Worm (Caenorhabditis elegans) whole organism, late embryonic: Measurements from ENCODE around the gene K07C11.10.

Source experiments
- C08G9.2 ChIP-seq: sonication (generic microtip); optimal IDR thresholded peaks from 2 replicates; lab custom pipeline; 2016; ENCODE audit warnings: mild to moderate bottlenecking, missing genetic modification characterization, moderate library complexity, missing compliant biosample characterization
- C38D4.7 ChIP-seq: fragments of 200-800 bp; sonication (Bioruptor generic); optimal IDR thresholded peaks from 2 replicates; lab custom pipeline; 2018; ENCODE audit warnings: mild to moderate bottlenecking, missing genetic modification characterization, moderate library complexity, missing compliant biosample characterization
- F13H6.1 ChIP-seq: sonication (generic microtip); optimal IDR thresholded peaks from 2 replicates; lab custom pipeline; 2016; ENCODE audit warnings: missing genetic modification characterization, missing compliant biosample characterization
- K09A11.1 ChIP-seq: sonication (generic microtip); optimal IDR thresholded peaks from 2 replicates; lab custom pipeline; 2017; ENCODE audit warnings: antibody characterized with exemption, mild to moderate bottlenecking, missing genetic modification characterization, missing compliant biosample characterization; ENCODE audit not compliant: insufficient read depth
- Y22D7AL.16 ChIP-seq: sonication (generic microtip); optimal IDR thresholded peaks from 2 replicates; lab custom pipeline; 2016; ENCODE audit warnings: missing genetic modification characterization, missing compliant biosample characterization
- ahr-1 ChIP-seq: sonication (generic microtip); optimal IDR thresholded peaks from 2 replicates; lab custom pipeline; 2016; ENCODE audit warnings: missing genetic modification characterization, missing compliant biosample characterization
- ama-1 ChIP-seq: fragments of 150-350 bp; optimal IDR thresholded peaks from 2 replicates; lab custom pipeline; 2014
- ceh-22 ChIP-seq: sonication (generic microtip); optimal IDR thresholded peaks from 2 replicates; lab custom pipeline; 2017; ENCODE audit warnings: missing biosample characterization, missing genetic modification characterization
- ceh-24 ChIP-seq: sonication (generic microtip); optimal IDR thresholded peaks from 2 replicates; lab custom pipeline; 2016; ENCODE audit warnings: mild to moderate bottlenecking, missing genetic modification characterization, missing compliant biosample characterization
- ceh-30 ChIP-seq: fragments of 150-350 bp; optimal IDR thresholded peaks from 2 replicates; lab custom pipeline; 2014; ENCODE audit warnings: missing biosample characterization, missing genetic modification characterization
- ceh-31 ChIP-seq: sonication (generic microtip); optimal IDR thresholded peaks from 2 replicates; lab custom pipeline; 2016; ENCODE audit warnings: missing genetic modification characterization, missing compliant biosample characterization
- ceh-34 ChIP-seq: sonication (generic microtip); optimal IDR thresholded peaks from 2 replicates; lab custom pipeline; 2016; ENCODE audit warnings: mild to moderate bottlenecking, missing genetic modification characterization, missing compliant biosample characterization
- ceh-45 ChIP-seq: fragments of 200-800 bp; sonication (Bioruptor generic); IDR thresholded peaks from 2 replicates; pipeline ENCODE4 v1.3.6; 2022; ENCODE audit warnings: missing genetic modification reagents, missing genetic modification characterization, missing compliant biosample characterization
- ceh-48 ChIP-seq: sonication (generic microtip); optimal IDR thresholded peaks from 2 replicates; lab custom pipeline; 2016; ENCODE audit warnings: missing genetic modification characterization, inconsistent platforms, missing compliant biosample characterization
- ceh-6 ChIP-seq: fragments of 200-800 bp; sonication (Bioruptor generic); optimal IDR thresholded peaks from 2 replicates; lab custom pipeline; 2018; ENCODE audit warnings: mild to moderate bottlenecking, missing genetic modification characterization, missing compliant biosample characterization
- ceh-9 ChIP-seq: sonication (generic microtip); optimal IDR thresholded peaks from 2 replicates; lab custom pipeline; 2016; ENCODE audit warnings: mild to moderate bottlenecking, missing genetic modification characterization, inconsistent platforms, missing compliant biosample characterization
- dve-1 ChIP-seq: sonication (generic microtip); optimal IDR thresholded peaks from 2 replicates; lab custom pipeline; 2017; ENCODE audit warnings: antibody characterized with exemption, mild to moderate bottlenecking, missing genetic modification characterization, missing compliant biosample characterization
- elt-2 ChIP-seq: sonication (generic microtip); optimal IDR thresholded peaks from 2 replicates; lab custom pipeline; 2016; ENCODE audit warnings: missing genetic modification reagents, missing genetic modification characterization, missing compliant biosample characterization
- elt-4 ChIP-seq: sonication (generic microtip); optimal IDR thresholded peaks from 2 replicates; lab custom pipeline; 2016; ENCODE audit warnings: missing genetic modification characterization, missing compliant biosample characterization
- ets-4 ChIP-seq: sonication (generic microtip); optimal IDR thresholded peaks from 2 replicates; lab custom pipeline; 2016; ENCODE audit warnings: missing genetic modification characterization, missing compliant biosample characterization
- fkh-10 ChIP-seq: fragments of 150-350 bp; optimal IDR thresholded peaks from 2 replicates; lab custom pipeline; 2014; ENCODE audit warnings: missing biosample characterization, missing genetic modification reagents, missing genetic modification characterization
- fkh-6 ChIP-seq: sonication (generic microtip); optimal IDR thresholded peaks from 2 replicates; lab custom pipeline; 2016; ENCODE audit warnings: missing genetic modification characterization, missing compliant biosample characterization
- hlh-15 ChIP-seq: sonication (generic microtip); optimal IDR thresholded peaks from 2 replicates; lab custom pipeline; 2016; ENCODE audit warnings: missing genetic modification characterization, missing compliant biosample characterization
- hlh-30 ChIP-seq: sonication (generic microtip); optimal IDR thresholded peaks from 2 replicates; lab custom pipeline; 2017; ENCODE audit warnings: antibody characterized with exemption, missing genetic modification characterization, missing compliant biosample characterization; ENCODE audit not compliant: insufficient read depth
- hlh-6 ChIP-seq: sonication (generic microtip); optimal IDR thresholded peaks from 2 replicates; lab custom pipeline; 2016; ENCODE audit warnings: missing genotype, missing genetic modification characterization, missing compliant biosample characterization
- madf-2 ChIP-seq: sonication (generic microtip); optimal IDR thresholded peaks from 2 replicates; lab custom pipeline; 2017; ENCODE audit warnings: missing genetic modification characterization, missing compliant biosample characterization
- mec-3 ChIP-seq: sonication (generic microtip); optimal IDR thresholded peaks from 2 replicates; lab custom pipeline; 2016; ENCODE audit warnings: borderline replicate concordance, missing genetic modification characterization, missing compliant biosample characterization
- nfya-1 ChIP-seq: sonication (generic microtip); optimal IDR thresholded peaks from 2 replicates; lab custom pipeline; 2017; ENCODE audit warnings: missing genetic modification characterization, mild to moderate bottlenecking, missing compliant biosample characterization, antibody characterized with exemption, moderate library complexity
- nhr-11 ChIP-seq: fragments of 150-350 bp; optimal IDR thresholded peaks from 2 replicates; lab custom pipeline; 2014; ENCODE audit warnings: missing biosample characterization, missing genetic modification characterization
- nhr-232 ChIP-seq: sonication (generic microtip); optimal IDR thresholded peaks from 2 replicates; lab custom pipeline; 2016; ENCODE audit warnings: missing genetic modification characterization, missing compliant biosample characterization
- pag-3 ChIP-seq: sonication (generic microtip); optimal IDR thresholded peaks from 2 replicates; lab custom pipeline; 2016; ENCODE audit warnings: missing compliant biosample characterization, missing genetic modification characterization, borderline replicate concordance
- pha-2 ChIP-seq: sonication (generic microtip); optimal IDR thresholded peaks from 2 replicates; lab custom pipeline; 2017; ENCODE audit warnings: mild to moderate bottlenecking, missing genetic modification characterization, missing compliant biosample characterization
- pha-4 ChIP-seq: fragments of 150-350 bp; optimal IDR thresholded peaks from 2 replicates; lab custom pipeline; 2018; ENCODE audit warnings: missing biosample characterization, missing genetic modification reagents, missing genetic modification characterization
- pqm-1 ChIP-seq: sonication (generic microtip); optimal IDR thresholded peaks from 2 replicates; lab custom pipeline; 2016; ENCODE audit warnings: missing genetic modification characterization, missing compliant biosample characterization
- ref-2 ChIP-seq: sonication (generic microtip); optimal IDR thresholded peaks from 2 replicates; lab custom pipeline; 2016; ENCODE audit warnings: missing genetic modification characterization, missing compliant biosample characterization
- sdc-2 ChIP-seq: sonication (generic microtip); optimal IDR thresholded peaks from 2 replicates; lab custom pipeline; 2016; ENCODE audit warnings: missing genotype, missing genetic modification characterization, missing compliant biosample characterization
- sox-4 ChIP-seq: sonication (generic microtip); optimal IDR thresholded peaks from 2 replicates; lab custom pipeline; 2017; ENCODE audit warnings: mild to moderate bottlenecking, missing genetic modification characterization, inconsistent platforms, missing compliant biosample characterization
- tbx-2 ChIP-seq: sonication (generic microtip); optimal IDR thresholded peaks from 2 replicates; lab custom pipeline; 2016; ENCODE audit warnings: missing genetic modification characterization, missing compliant biosample characterization
- unc-3 ChIP-seq, 2 experiments: fragments of 200-800 bp in 1 of 2; sonication (Bioruptor generic) in 1 of 2; sonication (generic microtip) in 1 of 2; conservative IDR thresholded peaks in 1 of 2; optimal IDR thresholded peaks in 1 of 2; 2 replicates each; pipeline versions ENCODE4 v1.3.6 to Lab custom; 2016 to 2022; ENCODE audit warnings: missing compliant biosample characterization in 2 of 2, missing genetic modification characterization in 2 of 2, missing genetic modification reagents in 1 of 2
- unc-42 ChIP-seq: sonication (generic microtip); optimal IDR thresholded peaks from 2 replicates; lab custom pipeline; 2016; ENCODE audit warnings: missing genotype, missing genetic modification characterization, missing compliant biosample characterization
- unc-55 ChIP-seq: sonication (generic microtip); optimal IDR thresholded peaks from 2 replicates; lab custom pipeline; 2017; ENCODE audit warnings: missing biosample characterization, missing genetic modification reagents, missing genetic modification characterization
- unc-86 ChIP-seq: sonication (generic microtip); optimal IDR thresholded peaks from 2 replicates; lab custom pipeline; 2016; ENCODE audit warnings: missing genetic modification characterization, missing compliant biosample characterization
- zip-5 ChIP-seq: sonication (generic microtip); optimal IDR thresholded peaks from 2 replicates; lab custom pipeline; 2016; ENCODE audit warnings: missing genetic modification characterization, missing compliant biosample characterization
- ztf-16 ChIP-seq: sonication (generic microtip); optimal IDR thresholded peaks from 2 replicates; lab custom pipeline; 2017; ENCODE audit warnings: missing genetic modification characterization, missing compliant biosample characterization

Gene K07C11.10

ce11 chrV:8226812-8227211 is at the start of gene K07C11.10:
K07C11.10 (minus strand) TSS chrV:8226912.
- TF ChIP-seq ceh-34 (tag; lab: Kevin White, UChicago) (no peak), zip-5 (tag; lab: Kevin White, UChicago) (no peak), K09A11.1 (tag; lab: Kevin White, UChicago) (no peak), tbx-2 (no peak), ceh-31 (tag; lab: Kevin White, UChicago) (no peak), hlh-30 (no peak), hlh-15 (tag; lab: Kevin White, UChicago) (no peak), pqm-1 (tag; lab: Kevin White, UChicago) (no peak), unc-86 (tag; lab: Kevin White, UChicago) (no peak), madf-2 (tag; lab: Kevin White, UChicago) (no peak), nfya-1 (tag; lab: Kevin White, UChicago) (no peak), unc-55 (GFP tag; lab: Kevin White, UChicago) (no peak), ref-2 (tag; lab: Kevin White, UChicago) (no peak), ztf-16 (tag; lab: Kevin White, UChicago) (no peak), dve-1 (tag; lab: Kevin White, UChicago) (no peak), Y22D7AL.16 (no peak), ets-4 (tag; lab: Kevin White, UChicago) (no peak), unc-42 (tag; lab: Kevin White, UChicago) (no peak), fkh-10 (no peak)

ce11 chrV:8271995-8272394 is 45.3 kb upstream of the K07C11.10 start, which contains the start of gene asp-5:
asp-5 (plus strand) TSS chrV:8272385.
- TF ChIP-seq mec-3 (tag; lab: Kevin White, UChicago) (no peak), C38D4.7 (no peak), hlh-30 (no peak), ceh-22 (tag; lab: Kevin White, UChicago) (no peak), sdc-2 (tag; lab: Kevin White, UChicago) (no peak), elt-2 (tag; lab: Kevin White, UChicago) (peak; percentile 34), ceh-9 (tag; lab: Kevin White, UChicago) (no peak), ama-1 (lab: Kevin White, UChicago) (no peak)

- TF ChIP-seq sox-4 (tag; lab: Kevin White, UChicago): no peak
- TF ChIP-seq F13H6.1 (tag; lab: Kevin White, UChicago): no peak
- no peak for TF ChIP-seq dve-1 (tag; lab: Kevin White, UChicago)
- TF ChIP-seq ceh-22 (tag; lab: Kevin White, UChicago): no peak
- TF ChIP-seq unc-3 (GFP tag; conservative IDR thresholded peaks at IDR 0.05; lab: Robert Waterston, UW): no peak
- no peak for TF ChIP-seq unc-3 (tag; optimal IDR thresholded peaks at IDR 0.05; lab: Kevin White, UChicago)
- no peak for TF ChIP-seq hlh-15 (tag; lab: Kevin White, UChicago)
- no peak for TF ChIP-seq ceh-34 (tag; lab: Kevin White, UChicago)
- TF ChIP-seq unc-86 (tag; lab: Kevin White, UChicago): no peak
- no peak for TF ChIP-seq C08G9.2 (tag; lab: Kevin White, UChicago)
- TF ChIP-seq pag-3: no peak
- no peak for TF ChIP-seq ceh-24 (tag; lab: Kevin White, UChicago)
- TF ChIP-seq nhr-11: no peak
- no peak for TF ChIP-seq unc-55 (GFP tag; lab: Kevin White, UChicago)
- no peak for TF ChIP-seq ceh-48
- TF ChIP-seq pha-4 (tag; lab: Kevin White, UChicago): no peak
- no peak for TF ChIP-seq C38D4.7
- TF ChIP-seq Y22D7AL.16: no peak
- TF ChIP-seq fkh-6 (tag; lab: Kevin White, UChicago): no peak
- TF ChIP-seq ref-2 (tag; lab: Kevin White, UChicago): no peak
- TF ChIP-seq zip-5 (tag; lab: Kevin White, UChicago): no peak
These were observed 44.7 kb upstream of the K07C11.10 start for ce11 chrV:8271395-8271794.

- no peak for TF ChIP-seq sox-4 (tag; lab: Kevin White, UChicago)
- no peak for TF ChIP-seq ahr-1 (tag; lab: Kevin White, UChicago)
- TF ChIP-seq pqm-1 (tag; lab: Kevin White, UChicago): no peak
- no peak for TF ChIP-seq pha-2 (tag; lab: Kevin White, UChicago)
- TF ChIP-seq ceh-30 (tag; lab: Kevin White, UChicago): no peak
- TF ChIP-seq unc-42 (tag; lab: Kevin White, UChicago): no peak
- no peak for TF ChIP-seq ztf-16 (tag; lab: Kevin White, UChicago)
- no peak for TF ChIP-seq Y22D7AL.16
- no peak for TF ChIP-seq ceh-6 (GFP tag; lab: Kevin White, UChicago)
- TF ChIP-seq elt-2 (tag; lab: Kevin White, UChicago): no peak
- TF ChIP-seq elt-4: no peak
- TF ChIP-seq nhr-232: no peak
- no peak for TF ChIP-seq ceh-45 (GFP tag; lab: Robert Waterston, UW)
- TF ChIP-seq hlh-6 (tag; lab: Kevin White, UChicago): no peak
- TF ChIP-seq fkh-6 (tag; lab: Kevin White, UChicago): no peak
- TF ChIP-seq, all 69 proteins: peak for 0
These were observed 43.2 kb upstream of the K07C11.10 start for ce11 chrV:8269878-8270277.
